Worm (Caenorhabditis elegans) whole organism, L2 larva: ENCODE measurements around the gene Y62E10A.20.
A peak's percentile ranks its signal among the peaks of the same experiment; 100 is the strongest.

Experiments
- fos-1 ChIP-seq: fragments of 150-350 bp; optimal IDR thresholded peaks from 2 replicates; lab custom pipeline; 2014; ENCODE audit warnings: missing biosample characterization, missing genetic modification characterization
- nhr-237 ChIP-seq: fragments of 150-350 bp; optimal IDR thresholded peaks from 2 replicates; lab custom pipeline; 2014; ENCODE audit warnings: missing biosample characterization, missing genetic modification characterization
- nhr-77 ChIP-seq: fragments of 150-350 bp; optimal IDR thresholded peaks from 2 replicates; lab custom pipeline; 2014; ENCODE audit warnings: missing biosample characterization, missing genetic modification characterization

DNA sequence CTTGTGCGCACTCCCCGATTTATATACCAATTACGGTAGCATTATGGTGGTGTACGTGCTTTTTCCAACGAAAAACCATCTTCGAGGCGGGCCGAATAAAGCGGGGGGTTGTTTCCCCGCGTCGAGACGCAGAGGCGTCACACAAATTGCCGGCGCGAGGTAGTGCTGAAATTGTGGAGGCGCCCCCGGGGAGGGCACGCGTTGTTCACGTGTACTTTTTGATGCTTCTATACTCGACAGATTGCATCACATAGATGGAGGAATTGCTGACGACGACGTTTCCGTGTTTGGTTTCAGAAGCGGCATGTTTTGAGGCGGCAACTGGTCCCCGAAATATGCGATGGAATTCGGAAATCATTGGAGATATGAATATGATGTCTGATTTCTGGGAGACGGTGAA lies 9.4 kb upstream of the Y62E10A.20 start:
- TF ChIP-seq nhr-77 (no peak), nhr-237 (tag; lab: Kevin White, UChicago) (no peak), fos-1 (tag; lab: Kevin White, UChicago) (peak; percentile 81)
